Fruit fly (Drosophila melanogaster): ENCODE results near the gene CG2218.
A peak's percentile ranks its signal among the peaks of the same experiment; 100 is the strongest.

CG2218 gene

DNA sequence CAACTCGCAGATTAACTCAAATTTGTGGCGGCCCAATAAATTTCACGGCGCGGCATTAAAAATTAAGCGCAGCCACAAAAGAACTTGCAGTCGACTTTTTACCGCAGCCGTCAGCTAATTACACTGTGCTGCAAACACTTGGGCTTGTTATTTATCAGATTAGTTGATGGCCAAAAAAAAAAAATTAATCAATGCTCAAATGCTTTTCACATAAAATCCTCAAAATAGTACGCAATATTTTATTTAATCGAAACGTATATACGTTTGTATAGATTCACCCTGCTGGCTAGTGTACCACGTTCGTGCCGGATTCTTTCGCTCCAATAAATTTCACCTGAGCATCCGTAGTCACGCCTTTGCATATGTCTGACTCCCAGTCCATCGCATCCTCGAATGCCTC is 14.3 kb downstream of the CG2218 start (continued):
- TF ChIP-seq Sox14 (GFP tag; optimal IDR thresholded peaks at IDR 0.05) (peak; percentile 50), Sox102F (GFP tag; optimal IDR thresholded peaks at IDR 0.05) (peak; percentile 56), Hr39 (GFP tag; optimal IDR thresholded peaks at IDR 0.05) (peak; percentile 75), svp (GFP tag) (peak; percentile 80), Ets96B (tag; optimal IDR thresholded peaks at IDR 0.05) (peak; percentile 40), spab (GFP tag; optimal IDR thresholded peaks at IDR 0.05) (peak; percentile 18), eg (GFP tag; IDR thresholded peaks at IDR 0.05) (peak; percentile 58), topi (GFP tag; optimal IDR thresholded peaks at IDR 0.05) (peak; percentile 72), Sox15 (GFP tag; optimal IDR thresholded peaks at IDR 0.05) (peak; percentile 43), achi (GFP tag; optimal IDR thresholded peaks at IDR 0.05) (peak; percentile 49), Met (GFP tag; optimal IDR thresholded peaks at IDR 0.05) (no peak), Eip75B (GFP tag; optimal IDR thresholded peaks at IDR 0.05) (peak; percentile 49), CG4318 (GFP tag; optimal IDR thresholded peaks at IDR 0.05) (no peak), CG8119 (GFP tag; IDR thresholded peaks at IDR 0.05) (no peak), salr (GFP tag; optimal IDR thresholded peaks at IDR 0.05) (no peak)

DNA sequence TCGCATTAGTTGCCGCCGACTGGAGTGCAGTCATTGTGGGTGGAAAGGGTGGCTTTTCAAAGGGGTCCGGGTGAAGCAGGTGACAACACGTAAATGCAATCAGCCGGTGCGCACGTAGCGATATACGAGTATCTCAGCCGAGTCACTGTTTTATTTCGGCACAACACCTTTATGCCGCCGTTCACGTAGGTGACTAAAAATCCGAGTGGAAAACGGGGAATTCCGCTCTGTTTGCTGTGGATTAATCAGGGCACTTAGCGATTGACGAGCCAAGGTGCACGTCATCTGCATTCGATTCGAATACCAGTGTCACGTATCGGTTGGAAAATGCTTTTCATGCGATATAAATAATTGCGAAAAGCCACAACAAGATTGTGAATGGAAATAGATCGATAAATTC is 21.6 kb downstream of the CG2218 start:
- TF ChIP-seq fd59A (GFP tag; optimal IDR thresholded peaks at IDR 0.05): no peak
- TF ChIP-seq CG32006 (GFP tag; optimal IDR thresholded peaks at IDR 0.05): no peak
- no peak for TF ChIP-seq pdm3 (GFP tag; optimal IDR thresholded peaks at IDR 0.05)
- TF ChIP-seq CG7368 (GFP tag; optimal IDR thresholded peaks at IDR 0.05): no peak

DNA sequence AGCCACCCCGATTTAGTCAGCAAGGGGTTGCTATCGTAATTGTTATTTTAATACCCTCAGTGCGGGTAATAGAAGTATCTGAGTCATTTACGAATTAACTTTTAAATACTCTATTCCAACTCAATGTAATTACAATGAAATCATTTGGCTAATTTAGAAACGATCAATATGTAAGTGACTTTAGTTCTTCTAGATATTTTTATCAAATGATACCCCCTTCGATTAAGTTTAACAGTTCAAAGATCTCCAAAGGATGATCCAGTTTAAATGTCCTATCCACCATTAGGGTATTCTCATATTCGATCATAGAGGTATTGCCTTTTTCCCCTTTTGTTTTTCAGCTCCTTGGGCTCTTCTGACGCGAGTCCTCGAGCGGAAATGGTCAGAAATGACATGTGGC is 34.2 kb downstream of the CG2218 start:
- peak; percentile 31 for TF ChIP-seq Eip78C (GFP tag)
- no peak for TF ChIP-seq CG11762 (GFP tag; optimal IDR thresholded peaks at IDR 0.05; ENCODE audit: insufficient read depth)

DNA sequence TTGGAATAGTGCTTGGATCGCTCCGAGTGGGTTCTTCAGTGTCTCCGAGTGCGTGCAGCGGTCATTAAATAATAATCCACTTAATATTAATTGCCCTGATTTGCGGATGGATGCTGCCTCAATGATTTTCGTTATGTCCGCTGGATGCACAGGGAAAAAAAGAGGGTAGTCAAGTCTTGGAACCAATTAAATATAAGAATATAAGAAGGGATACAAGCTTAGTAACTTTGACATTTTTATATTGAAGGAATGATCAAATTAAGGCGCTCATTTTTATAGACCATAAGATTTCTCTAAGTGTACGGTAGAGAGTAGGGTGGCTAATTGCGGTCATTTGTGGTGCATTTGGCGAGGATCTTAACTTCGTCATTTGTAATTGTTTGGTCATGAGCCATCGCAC is 36.1 kb downstream of the CG2218 start:
- TF ChIP-seq eg (GFP tag; IDR thresholded peaks at IDR 0.05) (peak; percentile 31; the same call in 1 of the 3 replicates), CG10669 (GFP tag; optimal IDR thresholded peaks at IDR 0.05) (no peak), Ets96B (tag; optimal IDR thresholded peaks at IDR 0.05) (no peak), fd59A (GFP tag; optimal IDR thresholded peaks at IDR 0.05) (no peak), CG6808 (GFP tag; optimal IDR thresholded peaks at IDR 0.05) (no peak), Hr39 (GFP tag; optimal IDR thresholded peaks at IDR 0.05) (peak; percentile 36), topi (GFP tag; optimal IDR thresholded peaks at IDR 0.05) (peak; percentile 38), CG10631 (GFP tag; optimal IDR thresholded peaks at IDR 0.05) (no peak), CG3919 (GFP tag; optimal IDR thresholded peaks at IDR 0.05) (no peak), ss (GFP tag; optimal IDR thresholded peaks at IDR 0.05) (no peak), OdsH (GFP tag; optimal IDR thresholded peaks at IDR 0.05) (peak; percentile 6), dsx (GFP tag; optimal IDR thresholded peaks at IDR 0.05; ENCODE audit: poor library complexity, severe bottlenecking) (no peak), net (GFP tag; optimal IDR thresholded peaks at IDR 0.05) (no peak), Sox102F (GFP tag; optimal IDR thresholded peaks at IDR 0.05) (peak; percentile 32), Lpt (GFP tag; optimal IDR thresholded peaks at IDR 0.05) (no peak), Smox (GFP tag; optimal IDR thresholded peaks at IDR 0.05) (peak; percentile 3), lz (GFP tag; optimal IDR thresholded peaks at IDR 0.05) (peak; percentile 22), CG1621 (tag; optimal IDR thresholded peaks at IDR 0.05) (no peak), Eip78C (GFP tag) (peak; percentile 66), Eip75B (GFP tag; optimal IDR thresholded peaks at IDR 0.05) (peak; percentile 2), Met (GFP tag; optimal IDR thresholded peaks at IDR 0.05) (peak; percentile 46), CG34406 (GFP tag; optimal IDR thresholded peaks at IDR 0.05) (peak; percentile 12), CG15336 (GFP tag; IDR thresholded peaks at IDR 0.05) (no peak), CG31627 (GFP tag; optimal IDR thresholded peaks at IDR 0.05) (peak; percentile 32), cyc (GFP tag; optimal IDR thresholded peaks at IDR 0.05) (peak; percentile 19), CG9139 (GFP tag; optimal IDR thresholded peaks at IDR 0.05) (no peak), CG6792 (GFP tag; optimal IDR thresholded peaks at IDR 0.05) (no peak), CG3032 (tag; optimal IDR thresholded peaks at IDR 0.05) (no peak), achi (GFP tag; optimal IDR thresholded peaks at IDR 0.05) (peak; percentile 23), svp (GFP tag) (peak; percentile 75), esn (GFP tag; optimal IDR thresholded peaks at IDR 0.05) (peak; percentile 30), CG8319 (GFP tag; optimal IDR thresholded peaks at IDR 0.05) (no peak), pdm3 (GFP tag; optimal IDR thresholded peaks at IDR 0.05) (peak; percentile 33), acj6 (GFP tag; optimal IDR thresholded peaks at IDR 0.05) (peak; percentile 19)
